Fruit fly (Drosophila melanogaster) S2 (cell line): ENCODE measurements around the gene CG33635.
A peak's percentile ranks its signal among the peaks of the same experiment; 100 is the strongest.

Source experiments
- CG8478 ChIP-seq: fragments of >200 bp; optimal IDR thresholded peaks from 2 replicates; lab custom pipeline; 2018
- CTCF ChIP-seq, 2 experiments: fragments of >200 bp; optimal IDR thresholded peaks; 2 replicates each; lab custom pipeline; 2018

The CG33635 gene

DNA sequence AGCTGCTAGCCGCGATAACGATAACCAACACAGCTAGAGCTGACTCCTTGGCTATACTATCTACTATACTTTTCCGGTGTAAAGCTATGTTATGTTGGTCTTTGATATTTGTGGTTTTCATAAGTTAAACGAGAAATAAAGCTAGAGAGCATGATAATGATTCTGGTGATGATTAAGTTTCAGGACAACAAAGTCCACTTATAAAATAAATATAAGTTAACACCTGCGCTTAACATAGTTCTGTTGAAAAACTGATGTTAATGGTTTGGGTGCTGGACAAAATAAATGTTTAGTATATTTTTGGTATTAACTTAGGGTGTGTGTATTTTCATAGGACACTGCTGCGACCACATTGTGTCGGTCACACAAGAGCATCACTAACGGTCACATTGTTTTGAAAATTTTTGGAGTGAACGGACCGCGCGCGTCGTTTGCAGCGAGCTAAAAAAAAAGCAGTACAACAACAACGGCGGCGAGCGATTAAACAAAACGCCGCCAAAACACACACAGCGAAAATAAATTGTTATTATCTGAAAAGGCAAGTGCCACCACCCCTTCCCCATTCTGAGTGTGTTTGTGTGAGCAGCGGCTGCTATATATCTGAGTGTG lies at the start of gene CG33635, which contains the start of gene spen:
Gene CG33635 (minus strand): TSS at position 16 of the 609 bp plus-strand sequence.
Gene spen (plus strand): TSS at position 384 of the 609 bp plus-strand sequence.
- TF ChIP-seq CTCF (optimal IDR thresholded peaks at IDR 0.05; lab: Kevin White, UChicago) (peak in 1 of 2 experiments; percentile 5), CG8478 (lab: Kevin White, UChicago) (no peak)

dm6 chr2L:207129-207813 lies 48.8 kb upstream of the CG33635 start, which contains the start of the genes Tbc1d15-17 and CG11617:
Tbc1d15-17 (plus strand) TSS chr2L:207179.
CG11617 (minus strand) TSS chr2L:207297.
- TF ChIP-seq CTCF (optimal IDR thresholded peaks at IDR 0.05; lab: Kevin White, UChicago) (peak; percentile 21 to 57), CG8478 (lab: Kevin White, UChicago) (no peak)

- TF ChIP-seq CG8478 (lab: Kevin White, UChicago) (no peak), CTCF (optimal IDR thresholded peaks at IDR 0.05; lab: Kevin White, UChicago) (no peak)
These were observed 48.1 kb upstream of the CG33635 start for dm6 chr2L:206556-206955.

DNA sequence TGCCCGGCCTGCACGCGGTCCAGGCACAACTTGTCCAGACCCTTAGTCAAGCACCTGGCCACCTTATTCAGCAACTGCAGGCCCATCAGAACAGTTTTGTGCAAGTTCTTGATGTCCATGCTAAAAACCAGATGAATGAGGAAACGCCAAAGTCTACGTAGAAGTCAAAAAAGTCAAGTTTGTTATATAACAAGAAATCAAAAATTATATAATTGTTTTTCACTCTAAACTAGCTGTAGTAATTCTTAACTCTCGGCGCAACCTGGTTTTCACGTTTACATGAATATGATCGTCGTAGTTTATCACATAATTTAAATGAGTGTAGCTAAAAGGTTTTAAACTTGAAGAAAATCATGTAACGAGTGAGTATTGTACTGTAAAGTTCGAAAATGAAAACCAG lies 46.1 kb upstream of the CG33635 start:
- no peak for TF ChIP-seq CG8478 (lab: Kevin White, UChicago)
- TF ChIP-seq CTCF (optimal IDR thresholded peaks at IDR 0.05; lab: Kevin White, UChicago) = no peak

DNA sequence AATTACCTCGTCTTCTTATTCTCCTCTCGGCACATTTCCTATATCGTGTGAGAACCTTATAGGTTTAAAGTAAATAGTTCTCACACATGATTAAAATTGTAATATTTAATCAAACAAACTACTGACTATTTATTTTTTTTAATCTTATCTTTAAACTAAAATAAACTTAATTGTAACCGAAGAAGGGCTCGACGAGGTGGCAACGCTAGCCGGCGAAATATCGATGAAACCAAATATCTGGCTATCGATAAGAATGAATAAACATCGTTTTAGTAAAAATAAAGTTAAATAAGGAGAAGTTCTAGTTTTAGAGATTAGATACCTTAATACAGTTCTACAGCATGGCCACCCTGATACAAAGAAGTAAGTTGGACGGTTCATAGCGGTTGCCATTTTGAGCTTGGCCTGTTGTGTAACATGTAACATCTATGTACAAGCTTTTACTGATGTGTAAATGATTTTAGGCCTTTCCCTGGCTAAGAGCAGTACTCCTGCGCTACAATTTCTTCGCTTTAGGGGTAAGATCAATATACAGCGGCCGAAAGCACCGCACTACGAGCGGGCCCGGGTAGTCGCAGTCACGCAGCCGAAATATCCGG lies 45.2 kb upstream of the CG33635 start, which contains the start of gene mRpL10:
Gene mRpL10 (plus strand): TSS at position 251 of the 599 bp plus-strand sequence.
- no peak for TF ChIP-seq CG8478 (lab: Kevin White, UChicago)
- peak in 1 of 2 experiments; percentile 25 for TF ChIP-seq CTCF (optimal IDR thresholded peaks at IDR 0.05; lab: Kevin White, UChicago)

DNA sequence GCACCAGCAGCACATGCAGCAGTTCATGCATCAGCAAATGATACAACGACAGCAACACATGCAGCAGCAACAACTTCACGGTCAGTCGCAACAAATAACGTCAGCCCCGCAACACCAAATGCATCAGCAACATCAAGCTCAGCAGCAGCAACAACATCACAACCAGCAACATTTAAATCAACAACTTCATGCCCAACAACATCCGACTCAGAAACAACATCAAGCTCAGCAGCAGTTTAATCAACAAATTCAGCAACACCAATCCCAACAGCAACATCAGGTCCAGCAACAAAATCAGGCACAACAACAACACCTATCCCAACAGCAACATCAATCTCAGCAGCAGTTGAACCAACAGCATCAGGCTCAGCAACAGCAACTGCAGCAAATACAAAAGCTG lies 37.2 kb upstream of the CG33635 start:
- TF ChIP-seq CG8478 (lab: Kevin White, UChicago) (no peak), CTCF (optimal IDR thresholded peaks at IDR 0.05; lab: Kevin White, UChicago) (no peak)

dm6 chr2L:182360-183144 lies 24.1 kb upstream of the CG33635 start:
- TF ChIP-seq CG8478 (lab: Kevin White, UChicago) (no peak), CTCF (optimal IDR thresholded peaks at IDR 0.05; lab: Kevin White, UChicago) (peak in 1 of 2 experiments; percentile 9)

DNA sequence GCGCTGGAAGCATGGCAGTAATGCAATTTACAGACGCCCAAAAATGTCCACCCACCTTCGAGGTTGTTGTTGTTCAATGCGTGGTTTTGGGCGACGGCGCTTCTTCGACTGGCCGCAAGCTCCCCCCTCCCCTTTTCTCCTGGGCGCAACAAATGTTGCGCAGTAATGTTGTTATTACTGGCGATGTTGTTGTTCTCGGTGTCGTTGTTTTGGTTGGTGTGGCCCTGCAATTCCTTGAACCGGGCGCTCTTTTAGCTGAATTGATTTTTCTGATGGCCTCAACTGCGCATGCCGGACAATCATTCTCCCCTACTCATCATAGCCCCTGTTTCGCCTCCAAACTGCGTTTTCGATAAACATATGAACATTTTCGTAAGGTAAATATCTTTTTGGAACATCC lies 22.6 kb upstream of the CG33635 start:
- no peak for TF ChIP-seq CG8478 (lab: Kevin White, UChicago)
- TF ChIP-seq CTCF (optimal IDR thresholded peaks at IDR 0.05; lab: Kevin White, UChicago) = no peak

DNA sequence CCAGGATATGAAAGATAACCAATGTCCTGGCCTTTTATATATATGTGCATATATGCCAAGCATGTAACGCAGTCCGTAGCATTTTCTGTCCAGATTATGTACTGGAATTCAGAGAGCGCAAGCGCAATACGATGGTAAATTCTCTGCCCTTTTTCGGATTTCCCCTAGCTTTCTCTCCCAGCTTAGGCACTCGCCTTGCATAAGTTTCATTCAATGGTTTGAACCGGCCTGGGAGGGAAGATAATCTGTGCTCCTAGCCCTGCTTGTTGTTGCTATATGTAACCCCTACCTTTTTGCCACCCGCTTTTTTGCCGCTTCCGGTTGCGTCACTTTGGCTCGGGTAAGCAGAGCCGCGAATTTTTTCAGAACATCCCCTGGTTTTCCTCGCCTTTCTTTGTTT lies 20.7 kb upstream of the CG33635 start:
- no peak for TF ChIP-seq CTCF (optimal IDR thresholded peaks at IDR 0.05; lab: Kevin White, UChicago)
- TF ChIP-seq CG8478 (lab: Kevin White, UChicago) = no peak

- TF ChIP-seq CG8478 (lab: Kevin White, UChicago) = no peak
- TF ChIP-seq CTCF (optimal IDR thresholded peaks at IDR 0.05; lab: Kevin White, UChicago) = no peak
These were observed 17.3 kb upstream of the CG33635 start for dm6 chr2L:175727-176126.

dm6 chr2L:171499-172250 lies 13.2 kb upstream of the CG33635 start:
- no peak for TF ChIP-seq CG8478 (lab: Kevin White, UChicago)
- no peak for TF ChIP-seq CTCF (optimal IDR thresholded peaks at IDR 0.05; lab: Kevin White, UChicago)

DNA sequence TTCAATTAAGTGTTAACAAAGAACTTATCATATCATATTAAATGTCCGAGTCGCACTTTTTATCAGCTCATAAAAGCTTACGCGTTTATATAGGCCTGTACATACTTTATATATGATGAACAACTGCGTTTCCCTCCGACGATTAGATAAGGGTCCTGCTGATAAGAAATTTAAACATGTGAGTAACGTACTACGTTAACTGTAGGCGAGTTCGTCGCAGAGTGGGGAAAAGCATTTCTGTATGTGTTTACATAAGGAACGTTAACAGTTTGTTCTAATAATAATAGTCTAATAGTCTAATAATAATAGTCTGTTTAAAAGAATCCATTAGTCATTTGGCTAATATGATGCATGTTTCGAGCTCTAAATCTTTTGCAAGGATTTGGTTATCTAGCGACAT lies 11.9 kb upstream of the CG33635 start:
- TF ChIP-seq CTCF (optimal IDR thresholded peaks at IDR 0.05; lab: Kevin White, UChicago) (no peak), CG8478 (lab: Kevin White, UChicago) (no peak)

DNA sequence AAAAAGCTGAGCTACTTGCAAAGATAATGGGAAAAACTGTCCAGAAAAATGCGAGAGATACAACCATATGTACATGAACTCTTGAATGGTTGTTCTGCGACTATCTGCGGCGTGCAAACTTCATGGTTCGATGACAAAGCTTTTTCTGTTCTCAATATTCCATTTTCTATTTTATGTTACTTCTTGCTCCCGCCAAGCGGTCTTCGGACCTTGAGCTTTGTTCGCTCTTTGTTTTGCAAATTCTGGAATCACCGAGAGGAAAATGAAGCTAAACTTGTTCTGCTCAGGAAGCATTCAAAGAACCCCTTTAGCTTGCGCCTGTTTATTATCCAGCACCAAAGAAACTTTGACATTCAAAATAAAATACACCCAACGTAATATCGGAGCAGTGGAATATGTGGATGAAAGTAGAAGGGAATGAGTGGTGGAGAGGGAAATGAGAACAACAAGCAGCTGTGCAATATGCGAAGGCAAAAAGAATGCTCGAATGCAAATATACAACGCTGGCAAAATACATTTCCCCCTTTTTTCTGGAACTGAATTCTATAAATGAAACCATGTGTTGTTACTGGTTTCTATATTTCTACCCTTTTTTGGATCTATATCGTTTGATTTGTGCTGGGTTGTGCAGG lies 9.9 kb upstream of the CG33635 start:
- no peak for TF ChIP-seq CTCF (optimal IDR thresholded peaks at IDR 0.05; lab: Kevin White, UChicago)
- TF ChIP-seq CG8478 (lab: Kevin White, UChicago) = no peak
